Worm (Caenorhabditis elegans): ENCODE results near the gene K03H9.3.

The K03H9.3 gene

DNA sequence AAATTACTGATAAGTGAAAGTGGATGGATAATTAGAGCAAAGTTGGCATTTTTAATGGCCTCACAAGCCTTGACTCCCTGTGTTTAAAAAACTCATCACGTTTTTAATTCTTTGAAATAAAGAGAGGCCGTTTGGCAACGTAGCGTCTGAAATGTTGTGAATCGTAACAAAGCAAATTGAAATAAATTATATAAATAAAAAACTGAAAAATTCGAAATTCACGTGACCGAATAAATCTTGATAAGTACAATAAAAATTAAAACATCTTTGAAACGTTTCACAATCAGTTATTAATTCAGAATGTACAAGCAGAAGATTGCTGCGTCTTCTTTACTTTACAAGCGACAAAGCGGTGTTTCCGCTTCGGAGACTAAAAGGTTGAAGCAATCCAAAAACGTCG, at the start of gene K03H9.3:
TSS of gene K03H9.3 (plus strand) at position 301 of the 400 bp plus-strand sequence.
- no peak for TF ChIP-seq mab-5 (tag; optimal IDR thresholded peaks at IDR 0.05)
- TF ChIP-seq unc-62 (GFP tag; optimal IDR thresholded peaks at IDR 0.05) = no peak
- no peak for TF ChIP-seq lin-32 (GFP tag; optimal IDR thresholded peaks at IDR 0.05)
- TF ChIP-seq hlh-1 (tag; optimal IDR thresholded peaks at IDR 0.05) = no peak
- no peak for TF ChIP-seq flh-1 (GFP tag; optimal IDR thresholded peaks at IDR 0.05)
- no peak for TF ChIP-seq bed-3 (GFP tag; optimal IDR thresholded peaks at IDR 0.05)
- no peak for TF ChIP-seq tbx-8 (GFP tag; optimal IDR thresholded peaks at IDR 0.05)
- no peak for TF ChIP-seq lin-13 (tag; optimal IDR thresholded peaks at IDR 0.05)
- no peak for TF ChIP-seq cnd-1 (tag; optimal IDR thresholded peaks at IDR 0.05)
- TF ChIP-seq mls-2 (tag; optimal IDR thresholded peaks at IDR 0.05) = no peak
- TF ChIP-seq mep-1 (tag; optimal IDR thresholded peaks at IDR 0.05) = no peak
- TF ChIP-seq sem-2 (GFP tag; optimal IDR thresholded peaks at IDR 0.05) = no peak
- no peak for TF ChIP-seq ztf-11 (tag; optimal IDR thresholded peaks at IDR 0.05)
- no peak for TF ChIP-seq drap-1 (GFP tag; optimal IDR thresholded peaks at IDR 0.05)
- no peak for TF ChIP-seq lsy-2 (tag; optimal IDR thresholded peaks at IDR 0.05)
- TF ChIP-seq sptf-1 (tag; optimal IDR thresholded peaks at IDR 0.05) = no peak

DNA sequence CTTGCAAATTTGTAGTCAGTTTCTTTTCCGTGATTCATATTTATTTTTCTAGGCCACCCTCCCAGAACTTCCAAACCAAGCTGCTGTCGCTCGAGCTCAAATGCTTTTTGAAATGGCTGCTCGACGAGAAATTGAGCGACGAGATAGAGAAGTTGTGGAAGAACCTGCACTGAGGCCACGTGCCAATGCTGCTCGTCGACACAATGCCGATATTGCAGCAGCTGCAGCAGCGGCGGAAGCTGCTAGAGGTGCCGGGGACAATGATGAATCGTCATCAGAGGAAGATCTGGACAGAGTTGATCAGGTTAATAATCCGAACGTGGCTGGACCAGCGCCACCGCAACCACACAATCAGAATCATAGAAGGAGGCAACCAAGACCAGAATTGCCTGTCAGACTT, 49.6 kb upstream of the K03H9.3 start:
- TF ChIP-seq drap-1 (GFP tag; optimal IDR thresholded peaks at IDR 0.05) = no peak
- TF ChIP-seq ceh-39 (tag; optimal IDR thresholded peaks at IDR 0.05) = no peak
- TF ChIP-seq unc-120 (tag; optimal IDR thresholded peaks at IDR 0.05; ENCODE audit: poor library complexity, severe bottlenecking) = no peak
- TF ChIP-seq lin-32 (GFP tag; optimal IDR thresholded peaks at IDR 0.05) = no peak
- TF ChIP-seq tbx-8 (GFP tag; optimal IDR thresholded peaks at IDR 0.05) = no peak
- TF ChIP-seq bed-3 (GFP tag; optimal IDR thresholded peaks at IDR 0.05) = no peak
- no peak for TF ChIP-seq nhr-12 (tag; optimal IDR thresholded peaks at IDR 0.05)
- no peak for TF ChIP-seq ces-1 (GFP tag; optimal IDR thresholded peaks at IDR 0.05)
- no peak for TF ChIP-seq M03D4.4 (tag; optimal IDR thresholded peaks at IDR 0.05)
- no peak for TF ChIP-seq flh-1 (GFP tag; optimal IDR thresholded peaks at IDR 0.05)
- TF ChIP-seq mab-5 (tag; optimal IDR thresholded peaks at IDR 0.05) = no peak
- no peak for TF ChIP-seq sptf-1 (tag; optimal IDR thresholded peaks at IDR 0.05)
- no peak for TF ChIP-seq pha-4 (tag; optimal IDR thresholded peaks at IDR 0.05)
- TF ChIP-seq mls-2 (tag; optimal IDR thresholded peaks at IDR 0.05) = no peak
- no peak for TF ChIP-seq zip-8 (tag; optimal IDR thresholded peaks at IDR 0.05)

DNA sequence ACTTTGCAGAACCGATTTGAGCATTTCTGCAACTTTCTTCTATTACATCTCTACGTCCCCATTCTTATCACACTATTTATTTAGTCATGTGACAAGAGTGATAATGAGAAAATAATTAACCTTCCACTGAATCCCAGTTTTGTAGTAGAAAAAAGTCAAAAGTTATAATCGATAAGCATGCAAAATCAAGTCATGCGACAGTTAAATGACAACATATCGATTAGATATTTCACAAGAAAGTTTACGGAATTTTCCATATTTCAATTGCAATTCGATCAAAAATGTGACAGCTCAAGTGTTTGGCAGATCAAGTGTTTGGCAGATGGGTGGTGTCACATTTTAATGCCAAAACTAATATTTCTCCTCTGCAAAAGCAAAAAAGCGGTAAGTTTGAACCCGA, 48.3 kb upstream of the K03H9.3 start:
- TF ChIP-seq elt-1 (tag; optimal IDR thresholded peaks at IDR 0.05; ENCODE audit: borderline replicate concordance, insufficient read depth) = no peak
- TF ChIP-seq lin-13 (tag; optimal IDR thresholded peaks at IDR 0.05) = no peak
- TF ChIP-seq ztf-11 (tag; optimal IDR thresholded peaks at IDR 0.05) = no peak
- TF ChIP-seq ceh-83 (GFP tag; optimal IDR thresholded peaks at IDR 0.05) = no peak
- no peak for TF ChIP-seq M03D4.4 (tag; optimal IDR thresholded peaks at IDR 0.05)
- TF ChIP-seq nhr-2 (tag; optimal IDR thresholded peaks at IDR 0.05) = no peak
- TF ChIP-seq nhr-76 (tag; optimal IDR thresholded peaks at IDR 0.05) = no peak
- no peak for TF ChIP-seq nhr-237 (tag; optimal IDR thresholded peaks at IDR 0.05)
- TF ChIP-seq ces-1 (GFP tag; optimal IDR thresholded peaks at IDR 0.05) = no peak
- TF ChIP-seq mep-1 (tag; optimal IDR thresholded peaks at IDR 0.05) = no peak

DNA sequence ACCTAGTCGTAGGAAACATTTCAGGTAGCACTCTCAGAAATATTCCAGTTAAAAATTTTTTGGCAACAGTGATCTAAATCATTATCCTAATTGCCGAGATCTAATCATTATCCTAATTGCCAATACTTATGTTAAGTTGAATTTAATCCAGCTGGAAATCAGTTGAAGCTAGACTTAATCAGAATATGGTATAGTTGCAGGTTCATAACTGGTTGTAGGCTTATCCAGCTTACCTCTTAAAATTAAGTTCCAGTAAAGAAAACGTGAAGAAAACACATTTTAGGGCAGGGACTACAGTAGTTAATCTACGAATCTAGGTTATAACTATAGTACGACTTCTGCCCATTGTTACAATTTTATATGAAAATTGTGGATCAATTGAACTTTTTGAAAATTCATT, 46.2 kb upstream of the K03H9.3 start:
- no peak for TF ChIP-seq ceh-83 (GFP tag; optimal IDR thresholded peaks at IDR 0.05)
- TF ChIP-seq tbx-8 (GFP tag; optimal IDR thresholded peaks at IDR 0.05) = no peak
- TF ChIP-seq unc-62 (GFP tag; optimal IDR thresholded peaks at IDR 0.05) = no peak
- no peak for TF ChIP-seq drap-1 (GFP tag; optimal IDR thresholded peaks at IDR 0.05)

DNA sequence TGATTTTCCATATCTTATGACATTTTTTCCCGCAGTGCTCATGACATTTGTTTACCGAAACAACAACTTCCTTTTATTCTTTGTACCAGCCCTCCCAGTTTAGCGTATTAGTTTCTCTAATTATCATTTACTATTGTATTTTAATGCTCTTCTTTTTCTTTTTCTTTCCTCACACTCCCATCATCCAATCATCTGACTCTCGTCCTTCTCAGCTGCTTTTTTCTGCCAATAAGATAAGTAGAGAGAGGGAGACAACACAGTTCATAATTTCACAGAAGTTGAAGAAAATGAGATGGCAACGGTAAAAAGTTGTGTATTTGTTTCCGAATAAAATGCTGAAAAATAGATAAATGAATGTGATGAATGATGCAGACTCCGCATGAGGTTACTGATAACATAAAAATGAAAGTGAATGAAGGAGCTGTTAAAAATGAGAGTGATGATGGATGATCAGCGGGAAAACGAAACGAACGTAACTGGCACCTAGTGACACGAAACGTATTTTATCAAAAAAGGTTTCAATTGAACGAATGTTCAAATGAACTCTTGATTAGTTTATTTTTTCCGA, 45.4 kb upstream of the K03H9.3 start:
- TF ChIP-seq blmp-1 (tag; optimal IDR thresholded peaks at IDR 0.05) (no peak), snpc-4 (tag; optimal IDR thresholded peaks at IDR 0.05) (no peak), lin-32 (GFP tag; optimal IDR thresholded peaks at IDR 0.05) (no peak), flh-1 (GFP tag; optimal IDR thresholded peaks at IDR 0.05) (no peak), zip-8 (tag; optimal IDR thresholded peaks at IDR 0.05) (no peak), hlh-1 (tag; optimal IDR thresholded peaks at IDR 0.05) (no peak), mep-1 (tag; optimal IDR thresholded peaks at IDR 0.05) (no peak), lsy-2 (tag; optimal IDR thresholded peaks at IDR 0.05) (no peak), pha-4 (tag; optimal IDR thresholded peaks at IDR 0.05) (no peak), ztf-11 (tag; optimal IDR thresholded peaks at IDR 0.05) (no peak), cnd-1 (tag; optimal IDR thresholded peaks at IDR 0.05) (no peak), nhr-76 (tag; optimal IDR thresholded peaks at IDR 0.05) (no peak), elt-1 (tag; optimal IDR thresholded peaks at IDR 0.05; ENCODE audit: borderline replicate concordance, insufficient read depth) (no peak), tbx-8 (GFP tag; optimal IDR thresholded peaks at IDR 0.05) (no peak), ceh-43 (GFP tag; optimal IDR thresholded peaks at IDR 0.05) (no peak), mls-2 (tag; optimal IDR thresholded peaks at IDR 0.05) (no peak), nhr-237 (tag; optimal IDR thresholded peaks at IDR 0.05) (no peak), sptf-1 (tag; optimal IDR thresholded peaks at IDR 0.05) (no peak), bed-3 (GFP tag; optimal IDR thresholded peaks at IDR 0.05) (no peak), unc-120 (tag; optimal IDR thresholded peaks at IDR 0.05; ENCODE audit: poor library complexity, severe bottlenecking) (no peak)

Data from whole organism, mixed stage, embryonic.